Fruit fly (Drosophila melanogaster) whole organism, embryonic: ENCODE data around the gene CG14212.

Experiments
- BtbVII ChIP-seq: fragments of 200-800 bp; sonication (Bioruptor generic); optimal IDR thresholded peaks from 3 replicates; lab custom pipeline; 2017; ENCODE audit warnings: missing biosample characterization, mild to moderate bottlenecking, missing genetic modification characterization
- CG10979 ChIP-seq: fragments of 200-800 bp; sonication (Bioruptor generic); optimal IDR thresholded peaks from 2 replicates; lab custom pipeline; 2018; ENCODE audit warnings: missing biosample characterization, mild to moderate bottlenecking, missing genetic modification characterization, moderate library complexity
- CG12071 ChIP-seq: fragments of 200-800 bp; sonication (Bioruptor generic); optimal IDR thresholded peaks from 3 replicates; lab custom pipeline; 2018; ENCODE audit warnings: missing biosample characterization, mild to moderate bottlenecking, missing genetic modification characterization
- CG12155 ChIP-seq: fragments of 200-800 bp; sonication (Bioruptor generic); optimal IDR thresholded peaks from 3 replicates; lab custom pipeline; 2016; ENCODE audit warnings: missing biosample characterization, missing genetic modification characterization
- CG12219 ChIP-seq: fragments of 200-800 bp; sonication (Bioruptor generic); optimal IDR thresholded peaks from 3 replicates; lab custom pipeline; 2018; ENCODE audit warnings: missing biosample characterization, mild to moderate bottlenecking, missing genetic modification characterization
- CG12299 ChIP-seq: fragments of 200-800 bp; sonication (Bioruptor generic); optimal IDR thresholded peaks from 2 replicates; lab custom pipeline; 2018; ENCODE audit warnings: missing biosample characterization, mild to moderate bottlenecking, missing genetic modification characterization
- CG12744 ChIP-seq: fragments of 200-800 bp; sonication (Bioruptor generic); optimal IDR thresholded peaks from 2 replicates; lab custom pipeline; 2016; ENCODE audit warnings: missing biosample characterization, missing genetic modification characterization
- CG15073 ChIP-seq: fragments of 200-800 bp; sonication (Bioruptor generic); optimal IDR thresholded peaks from 2 replicates; lab custom pipeline; 2016; ENCODE audit warnings: missing biosample characterization, missing genetic modification characterization
- CG17385 ChIP-seq: fragments of 200-800 bp; sonication (Bioruptor generic); optimal IDR thresholded peaks from 3 replicates; lab custom pipeline; 2018; ENCODE audit warnings: missing biosample characterization, mild to moderate bottlenecking, missing genetic modification characterization
- CG2889 ChIP-seq: fragments of 200-800 bp; sonication (Bioruptor generic); IDR thresholded peaks from 3 replicates; pipeline ENCODE4 v1.3.6; 2022; ENCODE audit warnings: missing biosample characterization, missing genetic modification characterization
- CG34224 ChIP-seq: fragments of 200-800 bp; sonication (Bioruptor generic); IDR thresholded peaks from 3 replicates; pipeline ENCODE4 v1.3.6; 2022; ENCODE audit warnings: missing biosample characterization, missing genetic modification characterization; ENCODE audit not compliant: partially characterized antibody
- CG4360 ChIP-seq: fragments of 200-800 bp; sonication (Bioruptor generic); IDR thresholded peaks from 2 replicates; pipeline ENCODE4 v1.3.6; 2022; ENCODE audit warnings: missing biosample characterization, missing genetic modification characterization
- CG4730 ChIP-seq: fragments of 200-800 bp; sonication (Bioruptor generic); IDR thresholded peaks from 2 replicates; pipeline ENCODE4 v1.3.6; 2022; ENCODE audit warnings: missing biosample characterization, missing genetic modification characterization
- CG5953 ChIP-seq: fragments of 200-800 bp; sonication (Bioruptor generic); IDR thresholded peaks from 2 replicates; pipeline ENCODE4 v1.3.6; 2022; ENCODE audit warnings: missing biosample characterization, missing genetic modification characterization
- CG6765 ChIP-seq: fragments of 200-800 bp; sonication (Bioruptor generic); optimal IDR thresholded peaks from 3 replicates; lab custom pipeline; 2017; ENCODE audit warnings: missing biosample characterization, mild to moderate bottlenecking, missing genetic modification characterization
- CG7745 ChIP-seq: fragments of 200-800 bp; sonication (Bioruptor generic); optimal IDR thresholded peaks from 2 replicates; lab custom pipeline; 2018; ENCODE audit warnings: missing biosample characterization, mild to moderate bottlenecking, missing genetic modification characterization, moderate library complexity
- CG7786 ChIP-seq: fragments of 200-800 bp; sonication (Bioruptor generic); optimal IDR thresholded peaks from 2 replicates; lab custom pipeline; 2016; ENCODE audit warnings: missing biosample characterization, missing genetic modification characterization
- CG8281 ChIP-seq: fragments of 200-800 bp; sonication (Bioruptor generic); optimal IDR thresholded peaks from 2 replicates; lab custom pipeline; 2018; ENCODE audit warnings: missing biosample characterization, mild to moderate bottlenecking, missing genetic modification characterization, moderate library complexity
- CG8924 ChIP-seq: fragments of 200-800 bp; optimal IDR thresholded peaks from 3 replicates; lab custom pipeline; 2019; ENCODE audit warnings: missing biosample characterization, mild to moderate bottlenecking, missing genetic modification characterization, moderate library complexity
- Camta ChIP-seq: fragments of 200-800 bp; sonication (Bioruptor generic); optimal IDR thresholded peaks from 2 replicates; lab custom pipeline; 2016; ENCODE audit warnings: missing biosample characterization, missing genetic modification characterization
- D ChIP-seq, 2 experiments: fragments of 200-800 bp in 1 of 2; fragments of >200 bp in 1 of 2; sonication (Bioruptor generic) in 1 of 2; optimal IDR thresholded peaks; 2 replicates in 1 of 2; 3 replicates in 1 of 2; lab custom pipeline; 2017; ENCODE audit warnings: mild to moderate bottlenecking in 1 of 2, missing biosample characterization in 1 of 2, missing genetic modification characterization in 1 of 2, missing genetic modification reagents in 1 of 2
- Dref ChIP-seq: fragments of 200-800 bp; sonication (Bioruptor generic); IDR thresholded peaks from 2 replicates; pipeline ENCODE4 v1.3.6; 2022; ENCODE audit warnings: missing biosample characterization, missing genetic modification characterization
- ERR ChIP-seq: fragments of 200-800 bp; sonication (Bioruptor generic); optimal IDR thresholded peaks from 2 replicates; lab custom pipeline; 2016; ENCODE audit warnings: missing biosample characterization, missing genetic modification characterization
- Gsc ChIP-seq: fragments of 200-800 bp; sonication (Bioruptor generic); IDR thresholded peaks from 2 replicates; pipeline ENCODE4 v1.3.6; 2022; ENCODE audit warnings: missing biosample characterization, missing genetic modification characterization
- HLH54F ChIP-seq: fragments of 200-800 bp; sonication (Bioruptor generic); optimal IDR thresholded peaks from 3 replicates; lab custom pipeline; 2016; ENCODE audit warnings: missing biosample characterization, missing genetic modification characterization
- Hr51 ChIP-seq, 2 experiments: fragments of 200-800 bp; sonication (Bioruptor generic); optimal IDR thresholded peaks; 2 replicates in 1 of 2; 3 replicates in 1 of 2; lab custom pipeline; 2016 to 2018; ENCODE audit warnings: missing biosample characterization in 2 of 2, missing genetic modification characterization in 2 of 2, mild to moderate bottlenecking in 1 of 2, moderate library complexity in 1 of 2
- MTF-1 ChIP-seq: fragments of 200-800 bp; sonication (Bioruptor generic); optimal IDR thresholded peaks from 2 replicates; lab custom pipeline; 2018; ENCODE audit warnings: missing biosample characterization, mild to moderate bottlenecking, missing genetic modification characterization, borderline replicate concordance
- NfI ChIP-seq: fragments of 200-800 bp; sonication (Bioruptor generic); optimal IDR thresholded peaks from 3 replicates; lab custom pipeline; 2018; ENCODE audit warnings: missing biosample characterization, mild to moderate bottlenecking, missing genetic modification characterization, moderate library complexity
- Rx ChIP-seq: fragments of 200-800 bp; sonication (Bioruptor generic); IDR thresholded peaks from 2 replicates; pipeline ENCODE4 v1.3.6; 2022; ENCODE audit warnings: missing biosample characterization, missing genetic modification characterization
- Sry-β ChIP-seq: fragments of 200-800 bp; sonication (Bioruptor generic); optimal IDR thresholded peaks from 2 replicates; lab custom pipeline; 2018; ENCODE audit warnings: missing biosample characterization, mild to moderate bottlenecking, missing genetic modification characterization, moderate library complexity
- aop ChIP-seq: fragments of 200-800 bp; sonication (Bioruptor generic); IDR thresholded peaks from 2 replicates; pipeline ENCODE4 v1.3.6; 2022; ENCODE audit warnings: missing biosample characterization, missing genetic modification characterization
- ato ChIP-seq: fragments of 200-800 bp; sonication (Bioruptor generic); IDR thresholded peaks from 2 replicates; pipeline ENCODE4 v1.3.6; 2022; ENCODE audit warnings: missing biosample characterization, missing genetic modification characterization; ENCODE audit not compliant: partially characterized antibody
- eyg ChIP-seq: fragments of 200-800 bp; sonication (Bioruptor generic); optimal IDR thresholded peaks from 3 replicates; lab custom pipeline; 2016; ENCODE audit warnings: missing biosample characterization, missing genetic modification characterization
- fru ChIP-seq: fragments of >200 bp; optimal IDR thresholded peaks from 2 replicates; lab custom pipeline; 2017
- ftz-f1 ChIP-seq: fragments of 200-800 bp; sonication (Bioruptor generic); optimal IDR thresholded peaks from 2 replicates; lab custom pipeline; 2016; ENCODE audit warnings: missing biosample characterization, missing genetic modification characterization
- lov ChIP-seq, 2 experiments: fragments of 200-800 bp in 1 of 2; fragments of >200 bp in 1 of 2; sonication (Bioruptor generic) in 1 of 2; IDR thresholded peaks in 1 of 2; optimal IDR thresholded peaks in 1 of 2; 2 replicates in 1 of 2; 3 replicates in 1 of 2; pipeline versions ENCODE4 v1.3.6 to Lab custom; 2017 to 2022; ENCODE audit warnings: missing biosample characterization in 1 of 2, missing genetic modification characterization in 1 of 2
- mirr ChIP-seq: fragments of 200-800 bp; sonication (Bioruptor generic); optimal IDR thresholded peaks from 3 replicates; lab custom pipeline; 2018; ENCODE audit warnings: missing biosample characterization, mild to moderate bottlenecking, missing genetic modification characterization
- otp ChIP-seq: fragments of 200-800 bp; sonication (Bioruptor generic); IDR thresholded peaks from 3 replicates; pipeline ENCODE4, ENCODE4 v1.3.6; 2022; ENCODE audit warnings: missing biosample characterization, missing genetic modification characterization
- pfk ChIP-seq: fragments of 200-800 bp; sonication (Bioruptor generic); optimal IDR thresholded peaks from 2 replicates; lab custom pipeline; 2018; ENCODE audit warnings: missing biosample characterization, mild to moderate bottlenecking, missing genetic modification characterization, moderate library complexity
- sc ChIP-seq, 3 experiments: fragments of >200 bp in 2 of 3; fragments of 200-800 bp in 1 of 3; sonication (Bioruptor generic) in 1 of 3; optimal IDR thresholded peaks; 2 replicates in 2 of 3; 3 replicates in 1 of 3; lab custom pipeline; 2017; ENCODE audit warnings: mild to moderate bottlenecking in 1 of 3, missing biosample characterization in 1 of 3, missing genetic modification characterization in 1 of 3, missing genetic modification reagents in 1 of 3
- sens ChIP-seq: fragments of 200-800 bp; sonication (Bioruptor generic); peaks from one replicate; lab custom pipeline; 2016; ENCODE audit warnings: missing biosample characterization, missing genetic modification characterization
- sens-2 ChIP-seq: fragments of 200-800 bp; sonication (Bioruptor generic); IDR thresholded peaks from 2 replicates; pipeline ENCODE4 v1.3.6; 2022; ENCODE audit warnings: missing biosample characterization, missing genetic modification characterization
- sisA ChIP-seq: fragments of 200-800 bp; sonication (Bioruptor generic); IDR thresholded peaks from 2 replicates; pipeline ENCODE4 v1.3.6; 2022; ENCODE audit warnings: missing biosample characterization, missing genetic modification characterization
- slbo ChIP-seq: fragments of 200-800 bp; sonication (Bioruptor generic); IDR thresholded peaks from 2 replicates; pipeline ENCODE4 v1.3.6; 2022; ENCODE audit warnings: missing biosample characterization, missing genetic modification characterization
- sob ChIP-seq: fragments of 200-800 bp; sonication (Bioruptor generic); IDR thresholded peaks from 2 replicates; pipeline ENCODE4 v1.3.6; 2022; ENCODE audit warnings: missing biosample characterization, missing genetic modification characterization
- tna ChIP-seq: fragments of 200-800 bp; sonication (Bioruptor generic); IDR thresholded peaks from 2 replicates; pipeline ENCODE4 v1.3.6; 2022; ENCODE audit warnings: missing biosample characterization, missing genetic modification characterization; ENCODE audit not compliant: partially characterized antibody
- tup ChIP-seq: fragments of 200-800 bp; sonication (Bioruptor generic); optimal IDR thresholded peaks from 2 replicates; lab custom pipeline; 2016; ENCODE audit warnings: missing biosample characterization, mild to moderate bottlenecking, missing genetic modification characterization, moderate library complexity
- wdn ChIP-seq: fragments of 200-800 bp; sonication (Bioruptor generic); IDR thresholded peaks from 2 replicates; pipeline ENCODE4 v1.3.6; 2022; ENCODE audit warnings: missing biosample characterization, missing genetic modification characterization
- zf30C ChIP-seq: fragments of 200-800 bp; sonication (Bioruptor generic); optimal IDR thresholded peaks from 3 replicates; lab custom pipeline; 2018; ENCODE audit warnings: missing biosample characterization, mild to moderate bottlenecking, missing genetic modification characterization
- zfh1 ChIP-seq: fragments of 200-800 bp; sonication (Bioruptor generic); IDR thresholded peaks from 3 replicates; pipeline ENCODE4 v1.3.6; 2022; ENCODE audit warnings: missing biosample characterization, missing genetic modification characterization

CG14212 gene

dm6 chrX:19613473-19613872, 12.0 kb upstream of the CG14212 start (continued):
- TF ChIP-seq wdn (GFP tag; lab: Robert Waterston, UW), result no peak
- peak; percentile 45 for TF ChIP-seq CG10979 (tag; lab: Kevin White, UChicago)
- TF ChIP-seq ftz-f1 (GFP tag; lab: Kevin White, UChicago), result no peak
- TF ChIP-seq CG7786 (GFP tag; lab: Kevin White, UChicago), result no peak
- no peak for TF ChIP-seq CG5953
- TF ChIP-seq CG12299, result peak; percentile 43
- TF ChIP-seq CG12744 (GFP tag; lab: Kevin White, UChicago), result no peak
- TF ChIP-seq lov (optimal IDR thresholded peaks at IDR 0.05; lab: Kevin White, UChicago), result no peak
- TF ChIP-seq lov (GFP tag; IDR thresholded peaks at IDR 0.05; lab: Robert Waterston, UW), result no peak; the same call in 2 of the 3 replicates
- TF ChIP-seq sc (optimal IDR thresholded peaks at IDR 0.05; lab: Kevin White, UChicago), result no peak
- TF ChIP-seq sc (GFP tag; optimal IDR thresholded peaks at IDR 0.05; lab: Kevin White, UChicago), result no peak
- TF ChIP-seq slbo, result no peak
- TF ChIP-seq Sry-β (GFP tag; lab: Kevin White, UChicago), result no peak
- TF ChIP-seq sob (GFP tag; lab: Robert Waterston, UW), result peak; percentile 43; the same call in 1 of the 2 replicates
- TF ChIP-seq CG6765 (GFP tag; lab: Kevin White, UChicago), result peak; percentile 83
- no peak for TF ChIP-seq tna (GFP tag; lab: Robert Waterston, UW)
- no peak for TF ChIP-seq ERR
- TF ChIP-seq zfh1, result no peak
- TF ChIP-seq NfI (GFP tag; lab: Kevin White, UChicago), result peak; percentile 78
- no peak for TF ChIP-seq Camta (GFP tag; lab: Kevin White, UChicago)
- peak; percentile 82 for TF ChIP-seq CG12071
- TF ChIP-seq Rx (GFP tag; lab: Robert Waterston, UW), result no peak
- no peak for TF ChIP-seq CG8281
- peak; percentile 59 for TF ChIP-seq BtbVII (GFP tag; lab: Kevin White, UChicago)
- TF ChIP-seq CG8924 (tag; lab: Kevin White, UChicago), result peak; percentile 8
- TF ChIP-seq CG7745 (tag; lab: Kevin White, UChicago), result no peak
- TF ChIP-seq otp, result peak; percentile 59; the same call in 1 of the 3 replicates
- TF ChIP-seq ato (GFP tag; lab: Robert Waterston, UW), result 0 out of 2 replicates have a peak, but pooled peaks have one; percentile 38
- no peak for TF ChIP-seq HLH54F
- TF ChIP-seq CG4360, result no peak
- no peak for TF ChIP-seq D (optimal IDR thresholded peaks at IDR 0.05; lab: Kevin White, UChicago)
- TF ChIP-seq D (GFP tag; optimal IDR thresholded peaks at IDR 0.05; lab: Kevin White, UChicago), result peak; percentile 18
- TF ChIP-seq CG4730, result no peak
- TF ChIP-seq tup (GFP tag; lab: Kevin White, UChicago), result no peak
- TF ChIP-seq sens-2 (GFP tag; lab: Robert Waterston, UW), result no peak
- TF ChIP-seq mirr (GFP tag; lab: Kevin White, UChicago), result peak; percentile 89
- peak; percentile 73 for TF ChIP-seq CG17385 (GFP tag; lab: Kevin White, UChicago)
- TF ChIP-seq CG2889 (GFP tag; lab: Robert Waterston, UW), result no peak
- TF ChIP-seq CG12219 (GFP tag; lab: Kevin White, UChicago), result no peak
- no peak for TF ChIP-seq Hr51 (GFP tag; optimal IDR thresholded peaks at IDR 0.05; lab: Kevin White, UChicago)
- TF ChIP-seq aop (GFP tag; lab: Robert Waterston, UW), result no peak
- no peak for TF ChIP-seq fru (lab: Kevin White, UChicago)
- no peak for TF ChIP-seq sisA
- TF ChIP-seq zf30C (GFP tag; lab: Kevin White, UChicago), result no peak
- peak; percentile 92 for TF ChIP-seq sens (GFP tag; lab: Kevin White, UChicago)
- TF ChIP-seq CG12155 (GFP tag; lab: Kevin White, UChicago), result no peak
- peak; percentile 74 for TF ChIP-seq Dref
- TF ChIP-seq CG34224 (GFP tag; lab: Robert Waterston, UW), result peak; percentile 55; the same call in 2 of the 3 replicates
- no peak for TF ChIP-seq Gsc (GFP tag; lab: Robert Waterston, UW)
- TF ChIP-seq pfk (GFP tag; lab: Kevin White, UChicago), result peak; percentile 97
- no peak for TF ChIP-seq CG15073 (GFP tag; lab: Kevin White, UChicago)
- TF ChIP-seq MTF-1 (GFP tag; lab: Kevin White, UChicago), result peak; percentile 76
- peak; percentile 41 for TF ChIP-seq eyg (GFP tag; lab: Kevin White, UChicago)
